Worm (Caenorhabditis elegans) whole organism, L4 larva: ENCODE data around the gene F56D6.9.

Experiments
- F26F4.8 ChIP-seq: fragments of 200-800 bp; sonication (Bioruptor generic); conservative IDR thresholded peaks from 2 replicates; pipeline ENCODE4 v1.3.6; 2022; ENCODE audit warnings: missing genetic modification characterization, missing compliant biosample characterization
- daf-12 ChIP-seq: fragments of 150-350 bp; optimal IDR thresholded peaks from 2 replicates; lab custom pipeline; 2014; ENCODE audit warnings: missing biosample characterization, missing genetic modification reagents, missing genetic modification characterization
- dpl-1 ChIP-seq: fragments of 150-350 bp; optimal IDR thresholded peaks from 2 replicates; lab custom pipeline; 2014; ENCODE audit warnings: missing biosample characterization, missing genetic modification reagents, missing genetic modification characterization
- egl-27 ChIP-seq: sonication (generic microtip); optimal IDR thresholded peaks from 3 replicates; lab custom pipeline; 2017; ENCODE audit warnings: missing biosample characterization, missing genetic modification reagents, missing genetic modification characterization
- lin-15B ChIP-seq: fragments of 150-350 bp; sonication (generic microtip); optimal IDR thresholded peaks from 3 replicates; lab custom pipeline; 2014; ENCODE audit warnings: missing biosample characterization, missing genetic modification characterization
- pqm-1 ChIP-seq: sonication (generic microtip); optimal IDR thresholded peaks from 2 replicates; lab custom pipeline; 2017; ENCODE audit warnings: missing biosample characterization, missing genetic modification characterization
- snpc-4 ChIP-seq: fragments of 150-350 bp; optimal IDR thresholded peaks from 2 replicates; lab custom pipeline; 2014; ENCODE audit warnings: missing biosample characterization, missing genetic modification characterization
- spr-3 ChIP-seq: fragments of 200-800 bp; sonication (Bioruptor generic); optimal IDR thresholded peaks from 2 replicates; lab custom pipeline; 2018; ENCODE audit warnings: mild to moderate bottlenecking, missing genetic modification characterization, missing compliant biosample characterization

DNA sequence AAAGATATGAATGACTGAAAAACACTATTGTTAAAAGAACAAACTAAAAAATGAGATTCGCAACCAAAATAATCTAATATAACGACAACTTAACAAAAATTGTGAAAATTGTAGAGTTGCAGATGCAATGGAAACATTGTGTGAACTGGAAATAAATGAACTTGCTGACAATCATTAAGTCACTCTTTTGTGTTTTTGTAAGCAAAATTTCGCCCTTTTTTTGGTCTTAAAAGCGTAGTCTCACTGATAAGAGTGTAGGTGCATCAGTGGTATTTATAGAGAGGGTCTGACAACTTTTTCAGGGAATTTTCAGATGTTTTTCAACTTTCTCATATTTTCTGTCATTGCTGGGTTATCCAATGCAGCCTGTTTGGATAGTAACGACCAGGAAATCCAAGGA lies 34.0 kb downstream of the F56D6.9 start, which contains the start of gene clec-68:
- TF ChIP-seq daf-12, result no peak
- no peak for TF ChIP-seq lin-15B (tag; lab: Kevin White, UChicago)
- no peak for TF ChIP-seq F26F4.8 (GFP tag; lab: Robert Waterston, UW)
- TF ChIP-seq snpc-4 (tag; lab: Kevin White, UChicago), result no peak
- TF ChIP-seq pqm-1 (tag; lab: Kevin White, UChicago), result no peak
- TF ChIP-seq spr-3 (GFP tag; lab: Kevin White, UChicago), result no peak
- no peak for TF ChIP-seq egl-27
- no peak for TF ChIP-seq dpl-1 (GFP tag; lab: Kevin White, UChicago)
